Fruit fly (Drosophila melanogaster): ENCODE results near the gene CG10175.

Gene CG10175

DNA sequence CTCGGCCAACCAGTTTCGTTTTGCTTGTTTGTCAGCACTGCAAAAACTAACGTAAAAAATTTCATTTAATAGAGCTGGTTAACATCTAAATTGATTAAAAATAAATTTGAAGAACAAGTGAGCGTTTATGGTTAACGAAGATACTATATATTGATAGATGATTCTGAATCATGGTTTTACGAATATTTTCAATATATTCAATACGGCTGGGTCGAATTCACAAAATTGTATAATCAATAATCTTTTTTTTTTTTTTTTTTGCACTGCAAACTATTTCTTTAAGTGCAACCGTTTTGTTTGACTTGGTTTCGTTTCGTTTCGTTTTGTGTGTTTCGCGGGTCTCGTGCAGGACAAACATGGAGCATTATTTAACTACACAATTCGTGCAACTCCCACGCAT lies 26.0 kb downstream of the CG10175 start:
- TF ChIP-seq noc (tag; optimal IDR thresholded peaks at IDR 0.05), result no peak

DNA sequence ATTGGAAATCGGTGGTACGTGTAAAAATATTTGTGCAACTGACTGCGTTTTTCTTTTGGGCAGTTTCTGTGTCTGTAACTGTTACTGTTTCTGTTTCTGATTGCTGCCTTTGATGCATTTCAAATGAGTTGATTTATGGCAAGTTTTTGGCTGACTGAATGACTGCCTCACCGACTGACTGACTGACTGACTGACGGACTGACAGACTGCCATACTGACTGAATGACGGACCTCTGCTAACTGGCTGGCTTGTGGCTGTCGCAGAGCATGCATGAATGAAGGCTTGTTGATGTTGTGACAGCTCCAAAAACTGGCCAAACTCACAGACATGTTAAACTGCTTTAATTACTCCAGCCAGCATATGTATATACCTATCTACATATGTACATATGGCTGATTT lies 27.3 kb downstream of the CG10175 start:
- no peak for TF ChIP-seq noc (tag; optimal IDR thresholded peaks at IDR 0.05)

DNA sequence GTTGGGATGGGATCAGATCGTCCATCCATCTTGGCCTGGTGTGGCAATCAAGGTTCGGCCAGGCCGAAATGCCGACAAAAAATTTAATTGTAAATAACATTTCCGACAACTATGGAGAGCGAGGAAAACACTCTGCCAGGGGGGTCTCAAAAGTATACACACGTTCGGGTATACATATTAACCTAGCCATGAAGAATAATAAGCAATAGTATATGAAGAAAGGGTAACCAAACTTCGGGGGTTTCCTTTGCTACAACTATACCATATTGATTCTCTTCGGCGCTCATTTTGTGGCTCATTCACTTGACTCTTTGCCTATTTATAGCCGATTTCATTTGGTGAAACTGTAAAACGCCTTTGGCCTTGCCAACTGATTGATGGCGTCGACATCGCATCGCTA lies 33.5 kb downstream of the CG10175 start:
- no peak for TF ChIP-seq noc (tag; optimal IDR thresholded peaks at IDR 0.05)

DNA sequence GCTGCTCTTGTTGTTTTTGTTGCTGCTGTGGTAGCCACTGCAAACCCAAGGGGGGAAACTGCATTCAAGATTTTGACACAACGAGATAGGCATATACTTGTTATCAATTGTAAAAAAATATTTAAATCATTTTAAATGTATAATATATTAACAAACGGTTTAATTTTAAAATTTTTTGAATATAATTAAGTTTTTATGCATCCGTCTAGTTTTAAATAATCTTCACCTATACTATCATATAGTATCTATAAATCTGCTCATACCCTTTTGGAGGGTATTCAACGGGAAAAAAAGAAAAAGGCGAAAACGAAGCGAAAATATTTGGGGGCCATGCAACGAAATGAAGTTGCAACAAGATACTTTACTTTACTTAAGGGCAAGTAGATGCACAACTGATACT lies 34.3 kb downstream of the CG10175 start:
- TF ChIP-seq noc (tag; optimal IDR thresholded peaks at IDR 0.05), result no peak

DNA sequence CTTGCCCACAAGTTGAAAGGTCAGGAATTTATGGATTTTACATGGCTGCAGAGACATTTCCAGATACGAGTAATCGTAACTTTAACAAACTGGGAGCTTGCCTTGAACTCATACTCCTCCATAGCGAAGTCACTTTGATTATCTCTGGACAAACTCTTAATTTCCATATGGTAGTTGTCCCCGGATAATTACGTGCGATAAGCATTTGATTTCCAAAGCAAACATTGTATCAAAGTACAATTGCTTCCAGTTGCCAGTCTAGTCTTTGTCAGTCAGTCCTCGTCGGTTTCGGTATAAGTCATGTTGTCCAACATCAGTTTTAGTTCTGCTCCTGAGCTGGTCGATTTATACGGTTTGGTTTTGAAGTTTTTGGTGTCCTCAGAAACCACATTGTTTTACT lies 43.6 kb downstream of the CG10175 start, which contains the start of gene Ir94h:
Ir94h (plus strand) TSS at position 301 of the 400 bp plus-strand sequence.
- TF ChIP-seq noc (tag; optimal IDR thresholded peaks at IDR 0.05), result no peak

DNA sequence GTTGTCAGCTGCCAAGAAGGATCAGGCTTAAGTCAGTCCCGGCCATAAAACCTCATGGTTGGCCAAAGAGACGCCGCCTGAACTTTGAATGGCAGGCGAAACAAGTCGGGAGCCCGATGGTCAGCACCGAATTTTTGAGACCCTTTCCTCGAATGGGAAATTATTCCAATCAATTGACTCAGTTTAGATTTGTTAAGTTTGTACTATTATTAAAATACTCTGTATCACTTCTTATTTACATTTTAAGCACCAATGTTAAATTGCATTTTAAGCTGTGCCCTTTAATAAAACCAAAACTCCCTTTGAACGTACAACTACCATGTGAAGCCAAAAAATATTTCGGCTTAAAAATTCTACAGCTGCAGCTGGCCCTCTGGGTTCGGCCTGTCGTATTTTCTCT lies 44.0 kb downstream of the CG10175 start:
- no peak for TF ChIP-seq noc (tag; optimal IDR thresholded peaks at IDR 0.05)

DNA sequence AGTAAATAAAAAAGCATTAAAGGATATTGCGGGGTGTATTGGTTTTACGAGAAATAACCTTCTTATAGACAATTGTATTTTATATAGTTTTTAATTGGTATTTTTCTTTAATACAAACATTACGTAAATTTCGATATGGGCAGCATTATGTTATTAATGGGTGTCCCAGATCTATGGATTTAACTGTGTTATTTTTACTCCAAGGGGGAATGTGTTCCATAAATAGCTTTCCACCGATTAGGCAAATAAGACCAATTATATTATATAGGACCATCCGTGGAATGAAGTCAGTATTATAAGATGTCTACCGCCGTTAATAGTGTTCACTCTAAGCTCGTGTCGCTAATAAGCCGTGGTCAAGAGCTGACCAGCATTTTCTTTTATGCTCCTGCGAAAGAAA lies 47.2 kb downstream of the CG10175 start, which contains the start of gene Ir94g:
Ir94g (plus strand) TSS at position 301 of the 400 bp plus-strand sequence.
- no peak for TF ChIP-seq noc (tag; optimal IDR thresholded peaks at IDR 0.05)

DNA sequence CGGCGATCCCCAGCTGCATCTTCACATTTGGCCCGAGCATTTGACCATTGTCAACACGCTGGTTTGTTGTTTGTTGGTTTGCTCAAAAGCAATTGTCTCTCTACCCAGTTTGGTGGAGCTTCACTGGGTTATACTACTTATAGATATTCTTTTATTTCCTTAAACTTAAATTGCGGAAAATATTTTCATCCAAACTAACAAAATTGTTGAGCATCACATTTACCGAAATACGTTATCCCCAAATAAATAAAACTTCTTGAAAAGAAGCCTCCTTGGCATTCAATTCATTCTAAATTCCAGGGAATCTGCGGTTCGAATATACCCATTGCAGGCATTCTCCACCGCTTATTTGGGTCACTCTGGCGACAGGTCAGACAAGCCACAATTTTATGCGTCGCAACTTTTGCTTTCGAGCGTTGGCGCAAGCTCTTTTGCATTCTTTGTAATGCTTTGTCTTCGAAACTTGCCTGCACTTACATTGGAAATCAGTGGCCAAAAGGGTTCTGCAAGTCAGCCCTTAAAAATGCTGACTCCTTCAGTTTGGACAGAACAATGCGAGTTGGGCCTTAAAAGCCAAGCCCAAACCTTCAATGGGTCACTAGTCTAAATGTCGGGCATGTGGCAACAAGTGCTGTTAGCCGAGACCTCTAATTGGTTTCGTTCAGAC lies 49.4 kb downstream of the CG10175 start, which contains the start of gene Ir94f:
Ir94f (plus strand) TSS at position 617 of the 667 bp plus-strand sequence.
- TF ChIP-seq noc (tag; optimal IDR thresholded peaks at IDR 0.05), result no peak

DNA sequence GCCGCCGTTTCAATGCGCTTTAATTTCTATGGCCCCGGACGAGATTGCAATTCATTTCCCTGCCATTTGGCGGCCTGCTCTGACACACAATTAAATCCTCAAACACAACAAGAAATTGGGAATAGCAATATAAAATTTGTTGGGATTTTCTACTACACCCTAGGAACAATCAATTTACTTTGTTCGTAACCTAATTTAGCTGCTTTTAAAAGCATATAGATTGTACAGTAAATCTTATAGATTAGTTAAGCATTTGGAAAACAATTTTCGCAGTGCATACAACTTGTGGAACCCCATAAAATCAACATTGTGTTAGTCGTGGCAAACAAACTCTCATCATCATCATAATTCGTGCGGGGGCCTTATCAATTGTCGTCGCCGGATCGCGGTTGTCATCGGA lies 54.7 kb downstream of the CG10175 start:
- TF ChIP-seq noc (tag; optimal IDR thresholded peaks at IDR 0.05), result no peak
